Worm (Caenorhabditis elegans) whole organism, L4 larva: Measurements from ENCODE around the gene ife-2.
A peak's percentile ranks its signal among the peaks of the same experiment; 100 is the strongest.

Experiments used
- F26F4.8 ChIP-seq: fragments of 200-800 bp; sonication (Bioruptor generic); conservative IDR thresholded peaks from 2 replicates; pipeline ENCODE4 v1.3.6; 2022; ENCODE audit warnings: missing genetic modification characterization, missing compliant biosample characterization
- F37D6.2 ChIP-seq: sonication (generic microtip); optimal IDR thresholded peaks from 2 replicates; lab custom pipeline; 2016; ENCODE audit warnings: mild to moderate bottlenecking, missing genetic modification characterization, missing compliant biosample characterization
- F44E2.7 ChIP-seq: fragments of 200-800 bp; sonication (Bioruptor generic); IDR thresholded peaks from 2 replicates; pipeline ENCODE4 v2.1.2; 2022; ENCODE audit warnings: missing genetic modification characterization, missing compliant biosample characterization
- Y5F2A.4 ChIP-seq: fragments of 200-800 bp; sonication (Bioruptor generic); optimal IDR thresholded peaks from 2 replicates; lab custom pipeline; 2018; ENCODE audit warnings: mild to moderate bottlenecking, missing genetic modification characterization, missing compliant biosample characterization
- Y75B8A.6 ChIP-seq: fragments of 200-800 bp; sonication (Bioruptor generic); IDR thresholded peaks from 2 replicates; pipeline ENCODE4 v1.3.6; 2022; ENCODE audit warnings: missing genetic modification reagents, missing genetic modification characterization, missing compliant biosample characterization
- ZK337.2 ChIP-seq: fragments of 200-800 bp; sonication (Bioruptor generic); IDR thresholded peaks from 2 replicates; pipeline ENCODE4 v1.3.6; 2022; ENCODE audit warnings: missing genetic modification reagents, missing genetic modification characterization, missing compliant biosample characterization
- ama-1 ChIP-seq: fragments of 150-350 bp; optimal IDR thresholded peaks from 2 replicates; lab custom pipeline; 2014; ENCODE audit warnings: inconsistent platforms, mixed read lengths
- arid-1 ChIP-seq: fragments of 200-800 bp; sonication (Bioruptor generic); conservative IDR thresholded peaks from 2 replicates; pipeline ENCODE4 v1.3.6; 2022; ENCODE audit warnings: missing genetic modification reagents, missing genetic modification characterization, missing compliant biosample characterization
- ceh-28 ChIP-seq: fragments of 150-350 bp; optimal IDR thresholded peaks from 2 replicates; lab custom pipeline; 2014; ENCODE audit warnings: missing biosample characterization, missing genetic modification reagents, missing genetic modification characterization
- ceh-32 ChIP-seq: sonication (generic microtip); optimal IDR thresholded peaks from 2 replicates; lab custom pipeline; 2016; ENCODE audit warnings: mild to moderate bottlenecking, missing genetic modification characterization, missing compliant biosample characterization; ENCODE audit not compliant: poor library complexity
- ceh-62 ChIP-seq: sonication (generic microtip); optimal IDR thresholded peaks from 2 replicates; lab custom pipeline; 2017; ENCODE audit warnings: missing biosample characterization, missing genetic modification characterization
- ceh-82 ChIP-seq: sonication (generic microtip); optimal IDR thresholded peaks from 2 replicates; lab custom pipeline; 2017; ENCODE audit warnings: missing biosample characterization, missing genetic modification characterization
- daf-12 ChIP-seq: fragments of 150-350 bp; optimal IDR thresholded peaks from 2 replicates; lab custom pipeline; 2014; ENCODE audit warnings: missing biosample characterization, missing genetic modification reagents, missing genetic modification characterization
- daf-8 ChIP-seq: fragments of 200-800 bp; sonication (Bioruptor generic); IDR thresholded peaks from 2 replicates; pipeline ENCODE4 v1.3.6; 2022; ENCODE audit warnings: missing genetic modification characterization, missing compliant biosample characterization
- dmd-6 ChIP-seq: fragments of 200-800 bp; sonication (Bioruptor generic); IDR thresholded peaks from 2 replicates; pipeline ENCODE4 v1.3.6; 2022; ENCODE audit warnings: missing genetic modification reagents, missing genetic modification characterization, missing compliant biosample characterization
- dmd-8 ChIP-seq: fragments of 200-800 bp; sonication (Bioruptor generic); IDR thresholded peaks from 2 replicates; pipeline ENCODE4 v1.3.6; 2022; ENCODE audit warnings: missing genetic modification characterization, missing compliant biosample characterization
- dmd-9 ChIP-seq: fragments of 200-800 bp; sonication (Bioruptor generic); IDR thresholded peaks from 2 replicates; pipeline ENCODE4 v1.3.6; 2022; ENCODE audit warnings: missing genetic modification reagents, missing genetic modification characterization, missing compliant biosample characterization
- dve-1 ChIP-seq: sonication (generic microtip); optimal IDR thresholded peaks from 2 replicates; lab custom pipeline; 2017; ENCODE audit warnings: antibody characterized with exemption, mild to moderate bottlenecking, missing genetic modification characterization, missing compliant biosample characterization; ENCODE audit not compliant: insufficient read depth
- egl-27 ChIP-seq: sonication (generic microtip); optimal IDR thresholded peaks from 3 replicates; lab custom pipeline; 2017; ENCODE audit warnings: missing biosample characterization, missing genetic modification reagents, missing genetic modification characterization
- fkh-10 ChIP-seq: fragments of 150-350 bp; optimal IDR thresholded peaks from 2 replicates; lab custom pipeline; 2014; ENCODE audit warnings: missing biosample characterization, missing genetic modification reagents, missing genetic modification characterization
- fos-1 ChIP-seq: fragments of 150-350 bp; optimal IDR thresholded peaks from 2 replicates; lab custom pipeline; 2014; ENCODE audit warnings: missing biosample characterization, missing genetic modification characterization
- gei-8 ChIP-seq: fragments of 200-800 bp; sonication (Bioruptor generic); optimal IDR thresholded peaks from 2 replicates; lab custom pipeline; 2018; ENCODE audit warnings: mild to moderate bottlenecking, missing genetic modification characterization, missing compliant biosample characterization
- hif-1 ChIP-seq, 2 experiments: sonication (generic microtip); optimal IDR thresholded peaks; 2 replicates each; lab custom pipeline; 2016 to 2017; ENCODE audit warnings: missing compliant biosample characterization in 2 of 2, missing genetic modification characterization in 2 of 2, missing genetic modification reagents in 2 of 2, missing genotype in 2 of 2, mild to moderate bottlenecking in 1 of 2
- hlh-11 ChIP-seq: fragments of 200-800 bp; sonication (Bioruptor generic); optimal IDR thresholded peaks from 2 replicates; lab custom pipeline; 2018; ENCODE audit warnings: mild to moderate bottlenecking, missing genetic modification characterization, missing compliant biosample characterization
- lim-7 ChIP-seq: fragments of 200-800 bp; sonication (Bioruptor generic); IDR thresholded peaks from 2 replicates; pipeline ENCODE4 v1.3.6; 2022; ENCODE audit warnings: missing genetic modification characterization, missing compliant biosample characterization
- lin-1 ChIP-seq: fragments of 200-800 bp; sonication (Bioruptor generic); IDR thresholded peaks from 2 replicates; pipeline ENCODE4 v1.3.6; 2022; ENCODE audit warnings: missing genetic modification reagents, missing genetic modification characterization, missing compliant biosample characterization
- lin-13 ChIP-seq: fragments of 150-350 bp; optimal IDR thresholded peaks from 2 replicates; lab custom pipeline; 2014; ENCODE audit warnings: missing biosample characterization, missing genetic modification reagents, missing genetic modification characterization
- lin-15B ChIP-seq: fragments of 150-350 bp; sonication (generic microtip); optimal IDR thresholded peaks from 3 replicates; lab custom pipeline; 2014; ENCODE audit warnings: missing biosample characterization, missing genetic modification characterization
- lin-38 ChIP-seq: fragments of 200-800 bp; sonication (Bioruptor generic); IDR thresholded peaks from 2 replicates; pipeline ENCODE4 v1.3.6; 2022; ENCODE audit warnings: missing genetic modification reagents, missing genetic modification characterization, missing compliant biosample characterization
- lin-39 ChIP-seq: fragments of 150-350 bp; optimal IDR thresholded peaks from 2 replicates; lab custom pipeline; 2014; ENCODE audit warnings: missing biosample characterization, missing genetic modification reagents, missing genetic modification characterization
- lir-3 ChIP-seq: sonication (generic microtip); optimal IDR thresholded peaks from 2 replicates; lab custom pipeline; 2016; ENCODE audit warnings: mild to moderate bottlenecking, missing genetic modification characterization, missing compliant biosample characterization
- lsy-2 ChIP-seq, 2 experiments: fragments of 150-350 bp in 1 of 2; sonication (generic microtip) in 1 of 2; optimal IDR thresholded peaks; 2 replicates each; lab custom pipeline; 2014 to 2017; ENCODE audit warnings: missing biosample characterization in 2 of 2, missing genetic modification characterization in 2 of 2
- madf-5 ChIP-seq, 2 experiments: fragments of 200-800 bp; sonication (Bioruptor generic); IDR thresholded peaks; 2 replicates each; pipeline ENCODE4 v1.3.6; 2022; ENCODE audit warnings: missing compliant biosample characterization in 2 of 2, missing genetic modification characterization in 2 of 2
- mep-1 ChIP-seq: fragments of 150-350 bp; sonication (generic microtip); optimal IDR thresholded peaks from 3 replicates; lab custom pipeline; 2014; ENCODE audit warnings: missing biosample characterization, missing genetic modification characterization
- mes-2 ChIP-seq: sonication (generic microtip); optimal IDR thresholded peaks from 2 replicates; lab custom pipeline; 2016; ENCODE audit warnings: missing genotype, mild to moderate bottlenecking, missing genetic modification characterization, missing compliant biosample characterization; ENCODE audit not compliant: poor library complexity, severe bottlenecking
- nhr-102 ChIP-seq: sonication (generic microtip); optimal IDR thresholded peaks from 2 replicates; lab custom pipeline; 2016; ENCODE audit warnings: mild to moderate bottlenecking, missing genetic modification characterization, moderate library complexity, missing compliant biosample characterization
- nhr-11 ChIP-seq: fragments of 150-350 bp; optimal IDR thresholded peaks from 2 replicates; lab custom pipeline; 2014; ENCODE audit warnings: missing biosample characterization, missing genetic modification characterization
- nhr-111 ChIP-seq: fragments of 200-800 bp; sonication (Bioruptor generic); optimal IDR thresholded peaks from 2 replicates; lab custom pipeline; 2018; ENCODE audit warnings: mild to moderate bottlenecking, missing genetic modification characterization, missing compliant biosample characterization
- nhr-237 ChIP-seq: sonication (generic microtip); optimal IDR thresholded peaks from 2 replicates; lab custom pipeline; 2017; ENCODE audit warnings: missing biosample characterization, missing genetic modification characterization
- nhr-28 ChIP-seq: fragments of 150-350 bp; optimal IDR thresholded peaks from 2 replicates; lab custom pipeline; 2014; ENCODE audit warnings: missing biosample characterization, missing genetic modification characterization
- nhr-42 ChIP-seq: fragments of 200-800 bp; sonication (Bioruptor generic); IDR thresholded peaks from 2 replicates; pipeline ENCODE4 v1.3.6; 2022; ENCODE audit warnings: missing genetic modification characterization, missing compliant biosample characterization
- nhr-6 ChIP-seq: fragments of 150-350 bp; optimal IDR thresholded peaks from 2 replicates; lab custom pipeline; 2014; ENCODE audit warnings: missing biosample characterization, missing genetic modification characterization
- nhr-77 ChIP-seq: fragments of 150-350 bp; optimal IDR thresholded peaks from 2 replicates; lab custom pipeline; 2014; ENCODE audit warnings: missing biosample characterization, missing genetic modification characterization
- pha-4 ChIP-seq, 2 experiments: fragments of 150-350 bp in 1 of 2; fragments of 200-800 bp in 1 of 2; sonication (Bioruptor generic) in 1 of 2; IDR thresholded peaks in 1 of 2; optimal IDR thresholded peaks in 1 of 2; 2 replicates each; pipeline versions ENCODE4 v1.3.6 to Lab custom; 2014 to 2022; ENCODE audit warnings: missing genetic modification characterization in 2 of 2, missing genetic modification reagents in 2 of 2, missing biosample characterization in 1 of 2, missing compliant biosample characterization in 1 of 2
- set-16 ChIP-seq: fragments of 200-800 bp; sonication (Bioruptor generic); IDR thresholded peaks from 2 replicates; pipeline ENCODE4 v1.3.6; 2022; ENCODE audit warnings: missing genetic modification reagents, missing genetic modification characterization, missing compliant biosample characterization
- skn-1 ChIP-seq: fragments of 150-350 bp; optimal IDR thresholded peaks from 2 replicates; lab custom pipeline; 2014; ENCODE audit warnings: missing biosample characterization, missing genetic modification characterization
- snpc-1.2 ChIP-seq: fragments of 200-800 bp; sonication (Bioruptor generic); IDR thresholded peaks from 2 replicates; pipeline ENCODE4 v1.3.6; 2022; ENCODE audit warnings: missing genetic modification reagents, missing genetic modification characterization, missing compliant biosample characterization
- spr-1 ChIP-seq: sonication (generic microtip); optimal IDR thresholded peaks from 2 replicates; lab custom pipeline; 2016; ENCODE audit warnings: mild to moderate bottlenecking, missing genetic modification characterization, missing compliant biosample characterization
- spr-3 ChIP-seq: fragments of 200-800 bp; sonication (Bioruptor generic); optimal IDR thresholded peaks from 2 replicates; lab custom pipeline; 2018; ENCODE audit warnings: mild to moderate bottlenecking, missing genetic modification characterization, missing compliant biosample characterization
- zag-1 ChIP-seq: fragments of 150-350 bp; optimal IDR thresholded peaks from 2 replicates; lab custom pipeline; 2014; ENCODE audit warnings: missing biosample characterization, missing genetic modification characterization
- zfp-2 ChIP-seq: sonication (generic microtip); optimal IDR thresholded peaks from 2 replicates; lab custom pipeline; 2016; ENCODE audit warnings: mild to moderate bottlenecking, missing genetic modification characterization, missing compliant biosample characterization

Gene ife-2

ce11 chrX:353134-353669 lies 29.3 kb downstream of the ife-2 start, which contains the start of gene sor-3 (continued):
- TF ChIP-seq F44E2.7 = no peak
- no peak for TF ChIP-seq ama-1 (lab: Kevin White, UChicago)
- no peak for TF ChIP-seq set-16 (GFP tag; lab: Robert Waterston, UW)
- TF ChIP-seq skn-1 (tag; lab: Kevin White, UChicago) = no peak
- peak; percentile 90 for TF ChIP-seq nhr-42 (GFP tag; lab: Robert Waterston, UW)
- peak; percentile 79; the same call in 1 of the 2 replicates for TF ChIP-seq dmd-9
- TF ChIP-seq mes-2 (tag; lab: Kevin White, UChicago) = peak; percentile 77
- TF ChIP-seq ceh-32 (tag; lab: Kevin White, UChicago) = peak; percentile 62
- peak; percentile 23 for TF ChIP-seq Y5F2A.4 (GFP tag; lab: Kevin White, UChicago)
- TF ChIP-seq lim-7 (GFP tag; lab: Robert Waterston, UW) = peak; percentile 92
- peak; percentile 86 for TF ChIP-seq lir-3
- TF ChIP-seq spr-1 (tag; lab: Kevin White, UChicago) = peak; percentile 75
- TF ChIP-seq ZK337.2 (GFP tag; lab: Robert Waterston, UW) = peak; percentile 63
- peak; percentile 72 for TF ChIP-seq nhr-11 (tag; lab: Kevin White, UChicago)
- peak; percentile 91 for TF ChIP-seq F26F4.8
- peak; percentile 95 for TF ChIP-seq mep-1
- TF ChIP-seq ceh-28 (tag; lab: Kevin White, UChicago) = no peak
- peak; percentile 86 for TF ChIP-seq dve-1 (tag; lab: Kevin White, UChicago)
- peak; percentile 82 for TF ChIP-seq nhr-77 (tag; lab: Kevin White, UChicago)
- no peak for TF ChIP-seq lin-15B
- TF ChIP-seq nhr-102 (tag; lab: Kevin White, UChicago) = no peak
- peak; percentile 70 for TF ChIP-seq Y75B8A.6 (GFP tag; lab: Robert Waterston, UW)
- peak; percentile 24 for TF ChIP-seq gei-8 (GFP tag; lab: Kevin White, UChicago)
- TF ChIP-seq hif-1 (tag; optimal IDR thresholded peaks at IDR 0.05; lab: Kevin White, UChicago) = peak in 1 of 2 experiments; percentile 74
- peak; percentile 87 for TF ChIP-seq snpc-1.2 (GFP tag; lab: Robert Waterston, UW)
- no peak for TF ChIP-seq ceh-62 (tag; lab: Kevin White, UChicago)
- TF ChIP-seq zag-1 (tag; lab: Kevin White, UChicago) = no peak
- no peak for TF ChIP-seq nhr-237 (tag; lab: Kevin White, UChicago)
- peak; percentile 74 for TF ChIP-seq nhr-111
- TF ChIP-seq spr-3 (GFP tag; lab: Kevin White, UChicago) = peak; percentile 31
- no peak for TF ChIP-seq hlh-11
- no peak for TF ChIP-seq fos-1 (tag; lab: Kevin White, UChicago)
- peak; percentile 82 for TF ChIP-seq fkh-10 (GFP tag; lab: Kevin White, UChicago)
- TF ChIP-seq lin-13 (GFP tag; lab: Kevin White, UChicago) = peak; percentile 76
- peak; percentile 73 for TF ChIP-seq F37D6.2 (tag; lab: Kevin White, UChicago)
- TF ChIP-seq madf-5 (GFP tag; IDR thresholded peaks at IDR 0.05; lab: Robert Waterston, UW) = peak; percentile 91 to 97; a peak in 3 of 4 replicates
- peak; percentile 91 for TF ChIP-seq dmd-8
- TF ChIP-seq ceh-82 = no peak
- peak; percentile 91 for TF ChIP-seq arid-1
- peak; percentile 90 for TF ChIP-seq lin-1 (GFP tag; lab: Robert Waterston, UW)
- peak; percentile 85 for TF ChIP-seq nhr-28
- no peak for TF ChIP-seq lin-39 (tag; lab: Kevin White, UChicago)
- TF ChIP-seq zfp-2 (tag; lab: Kevin White, UChicago) = peak; percentile 58
- peak; percentile 82 for TF ChIP-seq nhr-6 (tag; lab: Kevin White, UChicago)
- TF ChIP-seq daf-8 (GFP tag; lab: Robert Waterston, UW) = no peak
- TF ChIP-seq lsy-2 (tag; optimal IDR thresholded peaks at IDR 0.05; lab: Kevin White, UChicago) = peak; percentile 43 to 87
- peak; percentile 95 for TF ChIP-seq pha-4 (GFP tag; IDR thresholded peaks at IDR 0.05; lab: Robert Waterston, UW)
- TF ChIP-seq pha-4 (tag; optimal IDR thresholded peaks at IDR 0.05; lab: Kevin White, UChicago) = no peak
- TF ChIP-seq dmd-6 (GFP tag; lab: Robert Waterston, UW) = peak; percentile 77
- no peak for TF ChIP-seq daf-12 (tag; lab: Kevin White, UChicago)
- peak; percentile 81; the same call in 1 of the 2 replicates for TF ChIP-seq lin-38 (GFP tag; lab: Robert Waterston, UW)
- no peak for TF ChIP-seq egl-27 (tag; lab: Kevin White, UChicago)
